Worm (Caenorhabditis elegans) whole organism, late embryonic: Measurements from ENCODE around the gene rnp-4.

Experiments used
- C08G9.2 ChIP-seq: sonication (generic microtip); optimal IDR thresholded peaks from 2 replicates; lab custom pipeline; 2016; ENCODE audit warnings: mild to moderate bottlenecking, missing genetic modification characterization, moderate library complexity, missing compliant biosample characterization
- C38D4.7 ChIP-seq: fragments of 200-800 bp; sonication (Bioruptor generic); optimal IDR thresholded peaks from 2 replicates; lab custom pipeline; 2018; ENCODE audit warnings: mild to moderate bottlenecking, missing genetic modification characterization, moderate library complexity, missing compliant biosample characterization
- F13H6.1 ChIP-seq: sonication (generic microtip); optimal IDR thresholded peaks from 2 replicates; lab custom pipeline; 2016; ENCODE audit warnings: missing genetic modification characterization, missing compliant biosample characterization
- ahr-1 ChIP-seq: sonication (generic microtip); optimal IDR thresholded peaks from 2 replicates; lab custom pipeline; 2016; ENCODE audit warnings: missing genetic modification characterization, missing compliant biosample characterization
- ama-1 ChIP-seq: fragments of 150-350 bp; optimal IDR thresholded peaks from 2 replicates; lab custom pipeline; 2014
- ceh-14 ChIP-seq: sonication (generic microtip); optimal IDR thresholded peaks from 2 replicates; lab custom pipeline; 2016; ENCODE audit warnings: missing genotype, missing genetic modification characterization, missing compliant biosample characterization
- ceh-18 ChIP-seq: sonication (generic microtip); optimal IDR thresholded peaks from 2 replicates; lab custom pipeline; 2016; ENCODE audit warnings: missing genetic modification characterization, missing compliant biosample characterization
- ceh-2 ChIP-seq: sonication (generic microtip); optimal IDR thresholded peaks from 2 replicates; lab custom pipeline; 2016; ENCODE audit warnings: missing genotype, missing genetic modification characterization, missing compliant biosample characterization
- ceh-22 ChIP-seq: sonication (generic microtip); optimal IDR thresholded peaks from 2 replicates; lab custom pipeline; 2017; ENCODE audit warnings: missing biosample characterization, missing genetic modification characterization
- ceh-24 ChIP-seq: sonication (generic microtip); optimal IDR thresholded peaks from 2 replicates; lab custom pipeline; 2016; ENCODE audit warnings: mild to moderate bottlenecking, missing genetic modification characterization, missing compliant biosample characterization
- ceh-31 ChIP-seq: sonication (generic microtip); optimal IDR thresholded peaks from 2 replicates; lab custom pipeline; 2016; ENCODE audit warnings: missing genetic modification characterization, missing compliant biosample characterization
- ceh-34 ChIP-seq: sonication (generic microtip); optimal IDR thresholded peaks from 2 replicates; lab custom pipeline; 2016; ENCODE audit warnings: mild to moderate bottlenecking, missing genetic modification characterization, missing compliant biosample characterization
- ceh-48 ChIP-seq: sonication (generic microtip); optimal IDR thresholded peaks from 2 replicates; lab custom pipeline; 2016; ENCODE audit warnings: missing genetic modification characterization, inconsistent platforms, missing compliant biosample characterization
- ceh-9 ChIP-seq: sonication (generic microtip); optimal IDR thresholded peaks from 2 replicates; lab custom pipeline; 2016; ENCODE audit warnings: mild to moderate bottlenecking, missing genetic modification characterization, inconsistent platforms, missing compliant biosample characterization
- che-1 ChIP-seq: sonication (generic microtip); optimal IDR thresholded peaks from 2 replicates; lab custom pipeline; 2016; ENCODE audit warnings: mild to moderate bottlenecking, missing genetic modification characterization, missing compliant biosample characterization
- dmd-4 ChIP-seq: sonication (generic microtip); optimal IDR thresholded peaks from 2 replicates; lab custom pipeline; 2016; ENCODE audit warnings: borderline replicate concordance, missing genetic modification characterization, missing compliant biosample characterization
- dve-1 ChIP-seq: sonication (generic microtip); optimal IDR thresholded peaks from 2 replicates; lab custom pipeline; 2017; ENCODE audit warnings: antibody characterized with exemption, mild to moderate bottlenecking, missing genetic modification characterization, missing compliant biosample characterization
- elt-4 ChIP-seq: sonication (generic microtip); optimal IDR thresholded peaks from 2 replicates; lab custom pipeline; 2016; ENCODE audit warnings: missing genetic modification characterization, missing compliant biosample characterization
- ets-4 ChIP-seq: sonication (generic microtip); optimal IDR thresholded peaks from 2 replicates; lab custom pipeline; 2016; ENCODE audit warnings: missing genetic modification characterization, missing compliant biosample characterization
- fkh-10 ChIP-seq: fragments of 150-350 bp; optimal IDR thresholded peaks from 2 replicates; lab custom pipeline; 2014; ENCODE audit warnings: missing biosample characterization, missing genetic modification reagents, missing genetic modification characterization
- fkh-6 ChIP-seq: sonication (generic microtip); optimal IDR thresholded peaks from 2 replicates; lab custom pipeline; 2016; ENCODE audit warnings: missing genetic modification characterization, missing compliant biosample characterization
- hlh-13 ChIP-seq: fragments of 200-800 bp; sonication (Bioruptor generic); optimal IDR thresholded peaks from 2 replicates; lab custom pipeline; 2018; ENCODE audit warnings: mild to moderate bottlenecking, missing genetic modification characterization, missing compliant biosample characterization
- hlh-30 ChIP-seq: sonication (generic microtip); optimal IDR thresholded peaks from 2 replicates; lab custom pipeline; 2017; ENCODE audit warnings: antibody characterized with exemption, missing genetic modification characterization, missing compliant biosample characterization; ENCODE audit not compliant: insufficient read depth
- hlh-6 ChIP-seq: sonication (generic microtip); optimal IDR thresholded peaks from 2 replicates; lab custom pipeline; 2016; ENCODE audit warnings: missing genotype, missing genetic modification characterization, missing compliant biosample characterization
- hlh-8 ChIP-seq: sonication (generic microtip); optimal IDR thresholded peaks from 2 replicates; lab custom pipeline; 2016; ENCODE audit warnings: missing genotype, missing genetic modification characterization, missing compliant biosample characterization
- lim-6 ChIP-seq: sonication (generic microtip); optimal IDR thresholded peaks from 2 replicates; lab custom pipeline; 2016; ENCODE audit warnings: missing genetic modification characterization, missing compliant biosample characterization
- lin-11 ChIP-seq: fragments of 200-800 bp; sonication (Bioruptor generic); optimal IDR thresholded peaks from 2 replicates; lab custom pipeline; 2018; ENCODE audit warnings: mild to moderate bottlenecking, missing genetic modification characterization, missing compliant biosample characterization
- mec-3 ChIP-seq: sonication (generic microtip); optimal IDR thresholded peaks from 2 replicates; lab custom pipeline; 2016; ENCODE audit warnings: borderline replicate concordance, missing genetic modification characterization, missing compliant biosample characterization
- nfya-1 ChIP-seq: sonication (generic microtip); optimal IDR thresholded peaks from 2 replicates; lab custom pipeline; 2017; ENCODE audit warnings: missing genetic modification characterization, mild to moderate bottlenecking, missing compliant biosample characterization, antibody characterized with exemption, moderate library complexity
- npax-4 ChIP-seq: sonication (generic microtip); optimal IDR thresholded peaks from 2 replicates; lab custom pipeline; 2016; ENCODE audit warnings: missing genetic modification characterization, missing compliant biosample characterization
- pha-4 ChIP-seq: fragments of 150-350 bp; optimal IDR thresholded peaks from 2 replicates; lab custom pipeline; 2018; ENCODE audit warnings: missing biosample characterization, missing genetic modification reagents, missing genetic modification characterization
- pqm-1 ChIP-seq: sonication (generic microtip); optimal IDR thresholded peaks from 2 replicates; lab custom pipeline; 2016; ENCODE audit warnings: missing genetic modification characterization, missing compliant biosample characterization
- ref-2 ChIP-seq: sonication (generic microtip); optimal IDR thresholded peaks from 2 replicates; lab custom pipeline; 2016; ENCODE audit warnings: missing genetic modification characterization, missing compliant biosample characterization
- sox-4 ChIP-seq: sonication (generic microtip); optimal IDR thresholded peaks from 2 replicates; lab custom pipeline; 2017; ENCODE audit warnings: mild to moderate bottlenecking, missing genetic modification characterization, inconsistent platforms, missing compliant biosample characterization
- syd-9 ChIP-seq: sonication (generic microtip); optimal IDR thresholded peaks from 2 replicates; lab custom pipeline; 2016; ENCODE audit warnings: mild to moderate bottlenecking, missing genetic modification characterization, moderate library complexity, missing compliant biosample characterization
- ztf-16 ChIP-seq: sonication (generic microtip); optimal IDR thresholded peaks from 2 replicates; lab custom pipeline; 2017; ENCODE audit warnings: missing genetic modification characterization, missing compliant biosample characterization

rnp-4 gene

ce11 chrIII:4391938-4392337, 14.1 kb upstream of the rnp-4 start:
- TF ChIP-seq hlh-13 = no peak
- no peak for TF ChIP-seq ceh-48 (tag; lab: Kevin White, UChicago)
- no peak for TF ChIP-seq C38D4.7
- TF ChIP-seq ceh-9 (tag; lab: Kevin White, UChicago) = no peak
- TF ChIP-seq elt-4 = no peak
- no peak for TF ChIP-seq ceh-34 (tag; lab: Kevin White, UChicago)
- no peak for TF ChIP-seq npax-4 (tag; lab: Kevin White, UChicago)
- TF ChIP-seq ceh-24 (tag; lab: Kevin White, UChicago) = no peak
- no peak for TF ChIP-seq ref-2 (tag; lab: Kevin White, UChicago)

- TF ChIP-seq dmd-4 (tag; lab: Kevin White, UChicago) (no peak), pqm-1 (tag; lab: Kevin White, UChicago) (no peak), fkh-10 (GFP tag; lab: Kevin White, UChicago) (no peak), ceh-22 (tag; lab: Kevin White, UChicago) (no peak), mec-3 (tag; lab: Kevin White, UChicago) (no peak), pha-4 (tag; lab: Kevin White, UChicago) (no peak), syd-9 (tag; lab: Kevin White, UChicago) (no peak), ceh-9 (tag; lab: Kevin White, UChicago) (no peak), F13H6.1 (no peak), dve-1 (tag; lab: Kevin White, UChicago) (no peak), ref-2 (tag; lab: Kevin White, UChicago) (no peak), hlh-30 (no peak)
These were observed 11.6 kb upstream of the rnp-4 start, which contains the start of gene R07E5.4 for ce11 chrIII:4394496-4394895. R07E5.4 (plus strand) TSS chrIII:4394796.

- no peak for TF ChIP-seq ceh-24 (tag; lab: Kevin White, UChicago)
- no peak for TF ChIP-seq sox-4
- TF ChIP-seq nfya-1 (tag; lab: Kevin White, UChicago) = peak; percentile 72
These were observed 10.2 kb upstream of the rnp-4 start for ce11 chrIII:4395857-4396256.

- TF ChIP-seq C08G9.2 = no peak
- TF ChIP-seq ceh-31 (tag; lab: Kevin White, UChicago) = no peak
- TF ChIP-seq nfya-1 (tag; lab: Kevin White, UChicago) = no peak
- no peak for TF ChIP-seq hlh-30
- no peak for TF ChIP-seq ceh-22 (tag; lab: Kevin White, UChicago)
- TF ChIP-seq ets-4 (tag; lab: Kevin White, UChicago) = no peak
- no peak for TF ChIP-seq ceh-18 (tag; lab: Kevin White, UChicago)
- TF ChIP-seq ama-1 (lab: Kevin White, UChicago) = no peak
- no peak for TF ChIP-seq pqm-1 (tag; lab: Kevin White, UChicago)
- no peak for TF ChIP-seq C38D4.7
- no peak for TF ChIP-seq lin-11
- TF ChIP-seq ztf-16 (tag; lab: Kevin White, UChicago) = no peak
- no peak for TF ChIP-seq hlh-6 (tag; lab: Kevin White, UChicago)
- no peak for TF ChIP-seq fkh-6
- no peak for TF ChIP-seq ceh-34 (tag; lab: Kevin White, UChicago)
- TF ChIP-seq ceh-14 (tag; lab: Kevin White, UChicago) = no peak
- TF ChIP-seq fkh-10 (GFP tag; lab: Kevin White, UChicago) = no peak
- TF ChIP-seq che-1 (tag; lab: Kevin White, UChicago) = no peak
These were observed 9.0 kb upstream of the rnp-4 start, which contains the start of gene R07E5.5 for ce11 chrIII:4397115-4397514. R07E5.5 (plus strand) TSS chrIII:4397415.

ce11 chrIII:4398463-4398862, 7.6 kb upstream of the rnp-4 start, which contains the start of gene R07E5.6:
R07E5.6 (plus strand) TSS chrIII:4398763.
- no peak for TF ChIP-seq C38D4.7
- TF ChIP-seq ceh-48 (tag; lab: Kevin White, UChicago) = no peak
- no peak for TF ChIP-seq ahr-1 (tag; lab: Kevin White, UChicago)
- no peak for TF ChIP-seq che-1 (tag; lab: Kevin White, UChicago)
- no peak for TF ChIP-seq hlh-30
- TF ChIP-seq hlh-8 = no peak
- no peak for TF ChIP-seq lim-6 (tag; lab: Kevin White, UChicago)
- TF ChIP-seq ceh-2 (tag; lab: Kevin White, UChicago) = no peak
- no peak for TF ChIP-seq C08G9.2
- TF ChIP-seq dmd-4 (tag; lab: Kevin White, UChicago) = no peak
